Worm (Caenorhabditis elegans): ENCODE results near the gene C28H8.2.

DNA sequence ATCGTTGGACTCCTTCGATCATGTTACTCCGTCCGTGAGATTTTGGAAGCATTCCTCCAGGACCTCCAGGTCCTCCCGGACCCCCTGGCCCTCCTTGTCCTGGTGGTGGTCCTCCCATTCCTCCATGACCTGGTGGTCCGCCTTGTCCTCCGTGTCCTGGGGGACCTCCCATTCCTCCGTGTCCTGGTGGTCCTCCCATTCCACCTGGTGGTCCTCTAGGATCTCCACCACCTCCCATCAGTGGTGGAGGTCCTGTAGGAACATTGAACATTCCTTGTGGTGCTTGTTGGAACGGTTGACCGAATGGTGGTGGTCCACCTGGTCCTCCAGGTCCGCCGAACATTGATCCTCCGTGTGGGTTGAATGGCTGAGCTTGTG lies 33.8 kb downstream of the C28H8.2 start:
- TF ChIP-seq cog-1 (tag; optimal IDR thresholded peaks at IDR 0.05) (no peak), med-1 (GFP tag; optimal IDR thresholded peaks at IDR 0.05; ENCODE audit: insufficient read depth) (no peak), flt-1 (GFP tag; IDR thresholded peaks at IDR 0.05) (no peak), ztf-23 (GFP tag; IDR thresholded peaks at IDR 0.05) (no peak), ztf-29 (GFP tag; IDR thresholded peaks at IDR 0.05) (no peak), T22C8.4 (GFP tag; IDR thresholded peaks at IDR 0.05) (no peak), ref-1 (GFP tag; conservative IDR thresholded peaks at IDR 0.05) (no peak)
